Worm (Caenorhabditis elegans) whole organism, L1 larva: Measurements from ENCODE around the gene ins-19.
A peak's percentile ranks its signal among the peaks of the same experiment; 100 is the strongest.

Source experiments
- C04F5.9 ChIP-seq: sonication (generic microtip); optimal IDR thresholded peaks from 2 replicates; lab custom pipeline; 2016; ENCODE audit warnings: missing genetic modification characterization, missing compliant biosample characterization
- C34B4.2 ChIP-seq: sonication (generic microtip); optimal IDR thresholded peaks from 2 replicates; lab custom pipeline; 2017; ENCODE audit warnings: mild to moderate bottlenecking, missing genetic modification characterization, missing compliant biosample characterization
- Y116A8C.19 ChIP-seq: sonication (generic microtip); optimal IDR thresholded peaks from 2 replicates; lab custom pipeline; 2016; ENCODE audit warnings: missing compliant biosample characterization, missing genetic modification characterization, borderline replicate concordance
- alr-1 ChIP-seq: fragments of 200-800 bp; sonication (Bioruptor generic); optimal IDR thresholded peaks from 2 replicates; lab custom pipeline; 2018; ENCODE audit warnings: borderline replicate concordance, mild to moderate bottlenecking, missing genetic modification characterization, missing compliant biosample characterization
- ceh-63 ChIP-seq: fragments of 200-800 bp; sonication (Bioruptor generic); optimal IDR thresholded peaks from 2 replicates; lab custom pipeline; 2018; ENCODE audit warnings: mild to moderate bottlenecking, missing genetic modification characterization, missing compliant biosample characterization
- ceh-82 ChIP-seq, 3 experiments: fragments of 150-350 bp in 1 of 3; sonication (generic microtip) in 2 of 3; optimal IDR thresholded peaks; 2 replicates each; lab custom pipeline; 2014 to 2017; ENCODE audit warnings: missing biosample characterization in 3 of 3, missing genetic modification characterization in 3 of 3
- dpl-1 ChIP-seq, 3 experiments: fragments of 150-350 bp in 2 of 3; sonication (generic microtip) in 1 of 3; optimal IDR thresholded peaks; 2 replicates each; lab custom pipeline; 2014 to 2017; ENCODE audit warnings: missing biosample characterization in 3 of 3, missing genetic modification characterization in 3 of 3, missing genetic modification reagents in 3 of 3
- efl-1 ChIP-seq, 4 experiments: fragments of 150-350 bp; optimal IDR thresholded peaks in 3 of 4; peaks in 1 of 4; 1 replicate in 1 of 4; 2 replicates in 3 of 4; lab custom pipeline; 2014; ENCODE audit warnings: missing biosample characterization in 2 of 4, missing genetic modification characterization in 2 of 4, missing genetic modification reagents in 2 of 4
- efl-3 ChIP-seq: fragments of 200-800 bp; sonication (Bioruptor generic); optimal IDR thresholded peaks from 2 replicates; lab custom pipeline; 2018; ENCODE audit warnings: mild to moderate bottlenecking, missing genetic modification characterization, missing compliant biosample characterization
- egl-13 ChIP-seq: sonication (generic microtip); optimal IDR thresholded peaks from 2 replicates; lab custom pipeline; 2016; ENCODE audit warnings: missing genotype, missing genetic modification reagents, missing genetic modification characterization, missing compliant biosample characterization
- egl-27 ChIP-seq, 2 experiments: fragments of 150-350 bp in 1 of 2; sonication (generic microtip); optimal IDR thresholded peaks; 3 replicates each; lab custom pipeline; 2017 to 2018; ENCODE audit warnings: missing biosample characterization in 2 of 2, missing genetic modification characterization in 2 of 2, missing genetic modification reagents in 2 of 2
- elt-2 ChIP-seq: sonication (generic microtip); optimal IDR thresholded peaks from 2 replicates; lab custom pipeline; 2016; ENCODE audit warnings: missing genetic modification characterization, mild to moderate bottlenecking, inconsistent platforms, missing compliant biosample characterization, missing genetic modification reagents
- elt-3 ChIP-seq, 6 experiments: fragments of 150-350 bp in 1 of 6; sonication (generic microtip); optimal IDR thresholded peaks; 2 replicates each; lab custom pipeline; 2017 to 2018; ENCODE audit warnings: missing biosample characterization in 6 of 6, missing genetic modification characterization in 6 of 6, inconsistent platforms in 1 of 6
- ets-5 ChIP-seq: fragments of 200-800 bp; sonication (Bioruptor generic); IDR thresholded peaks from 2 replicates; pipeline ENCODE4 v1.3.6; 2022; ENCODE audit warnings: missing genetic modification characterization, missing compliant biosample characterization
- fkh-10 ChIP-seq: sonication (generic microtip); optimal IDR thresholded peaks from 2 replicates; lab custom pipeline; 2017; ENCODE audit warnings: missing biosample characterization, missing genetic modification reagents, missing genetic modification characterization
- fkh-4 ChIP-seq: sonication (generic microtip); optimal IDR thresholded peaks from 2 replicates; lab custom pipeline; 2016; ENCODE audit warnings: missing compliant biosample characterization, missing genetic modification characterization, borderline replicate concordance
- hlh-4 ChIP-seq: sonication (generic microtip); optimal IDR thresholded peaks from 2 replicates; lab custom pipeline; 2016; ENCODE audit warnings: mild to moderate bottlenecking, missing genetic modification characterization, missing compliant biosample characterization
- isw-1 ChIP-seq: fragments of 200-800 bp; sonication (Bioruptor generic); IDR thresholded peaks from 2 replicates; pipeline ENCODE4 v1.3.6; 2022; ENCODE audit warnings: missing genetic modification characterization, missing compliant biosample characterization
- jun-1 ChIP-seq: fragments of 150-350 bp; optimal IDR thresholded peaks from 2 replicates; lab custom pipeline; 2014; ENCODE audit warnings: missing biosample characterization, missing genetic modification reagents, missing genetic modification characterization
- lin-13 ChIP-seq: fragments of 150-350 bp; optimal IDR thresholded peaks from 2 replicates; lab custom pipeline; 2014; ENCODE audit warnings: missing biosample characterization, missing genetic modification reagents, missing genetic modification characterization
- lin-14 ChIP-seq: fragments of 200-800 bp; sonication (Bioruptor generic); optimal IDR thresholded peaks from 2 replicates; lab custom pipeline; 2018; ENCODE audit warnings: mild to moderate bottlenecking, missing genetic modification characterization, moderate library complexity, missing compliant biosample characterization
- lin-15B ChIP-seq: fragments of 150-350 bp; sonication (generic microtip); optimal IDR thresholded peaks from 3 replicates; lab custom pipeline; 2014; ENCODE audit warnings: missing biosample characterization, missing genetic modification characterization
- lin-35 ChIP-seq, 2 experiments: fragments of 150-350 bp; optimal IDR thresholded peaks; 2 replicates each; lab custom pipeline; 2014; ENCODE audit warnings: missing biosample characterization in 2 of 2, missing genetic modification characterization in 2 of 2, missing genetic modification reagents in 2 of 2
- lir-3 ChIP-seq: sonication (generic microtip); optimal IDR thresholded peaks from 2 replicates; lab custom pipeline; 2016; ENCODE audit warnings: mild to moderate bottlenecking, missing genetic modification characterization, moderate library complexity, missing compliant biosample characterization; ENCODE audit not compliant: poor library complexity
- lsy-2 ChIP-seq, 2 experiments: fragments of 150-350 bp; optimal IDR thresholded peaks; 2 replicates each; lab custom pipeline; 2014; ENCODE audit warnings: missing biosample characterization in 2 of 2, missing genetic modification characterization in 2 of 2
- mdl-1 ChIP-seq, 2 experiments: fragments of 150-350 bp; optimal IDR thresholded peaks; 2 replicates each; lab custom pipeline; 2014 to 2017; ENCODE audit warnings: missing biosample characterization in 2 of 2, missing genetic modification characterization in 2 of 2, inconsistent platforms in 1 of 2
- mef-2 ChIP-seq: fragments of 150-350 bp; optimal IDR thresholded peaks from 2 replicates; lab custom pipeline; 2014; ENCODE audit warnings: missing biosample characterization, missing genetic modification characterization
- mep-1 ChIP-seq: fragments of 150-350 bp; optimal IDR thresholded peaks from 2 replicates; lab custom pipeline; 2014; ENCODE audit warnings: missing biosample characterization, missing genetic modification characterization
- nhr-11 ChIP-seq: fragments of 150-350 bp; optimal IDR thresholded peaks from 2 replicates; lab custom pipeline; 2014; ENCODE audit warnings: missing biosample characterization, missing genetic modification characterization
- nhr-12 ChIP-seq: sonication (generic microtip); optimal IDR thresholded peaks from 2 replicates; lab custom pipeline; 2017; ENCODE audit warnings: missing biosample characterization, missing genetic modification characterization
- nhr-19 ChIP-seq: fragments of 200-800 bp; sonication (Bioruptor generic); conservative IDR thresholded peaks from 2 replicates; pipeline ENCODE4 v1.3.6; 2022; ENCODE audit warnings: missing genetic modification characterization, missing compliant biosample characterization
- nhr-20 ChIP-seq: sonication (generic microtip); optimal IDR thresholded peaks from 2 replicates; lab custom pipeline; 2016; ENCODE audit warnings: mild to moderate bottlenecking, missing genetic modification characterization, missing compliant biosample characterization
- nhr-28 ChIP-seq: fragments of 150-350 bp; optimal IDR thresholded peaks from 2 replicates; lab custom pipeline; 2014; ENCODE audit warnings: missing biosample characterization, missing genetic modification characterization
- nhr-47 ChIP-seq: sonication (generic microtip); optimal IDR thresholded peaks from 2 replicates; lab custom pipeline; 2016; ENCODE audit warnings: mild to moderate bottlenecking, missing genetic modification characterization, moderate library complexity, missing compliant biosample characterization
- nhr-76 ChIP-seq: sonication (generic microtip); optimal IDR thresholded peaks from 2 replicates; lab custom pipeline; 2017; ENCODE audit warnings: missing biosample characterization, missing genetic modification characterization
- nhr-77 ChIP-seq: fragments of 150-350 bp; optimal IDR thresholded peaks from 2 replicates; lab custom pipeline; 2014; ENCODE audit warnings: missing biosample characterization, missing genetic modification characterization
- nhr-84 ChIP-seq: sonication (generic microtip); optimal IDR thresholded peaks from 2 replicates; lab custom pipeline; 2017; ENCODE audit warnings: missing biosample characterization, missing genetic modification characterization
- nhr-90 ChIP-seq: sonication (generic microtip); optimal IDR thresholded peaks from 2 replicates; lab custom pipeline; 2016; ENCODE audit warnings: mild to moderate bottlenecking, missing genetic modification characterization, missing compliant biosample characterization; ENCODE audit not compliant: poor library complexity
- pag-3 ChIP-seq: sonication (generic microtip); optimal IDR thresholded peaks from 2 replicates; lab custom pipeline; 2017; ENCODE audit warnings: missing genetic modification characterization, mild to moderate bottlenecking, missing compliant biosample characterization, antibody characterized with exemption, borderline replicate concordance; ENCODE audit not compliant: insufficient read depth
- pax-3 ChIP-seq: fragments of 200-800 bp; sonication (Bioruptor generic); optimal IDR thresholded peaks from 2 replicates; lab custom pipeline; 2018; ENCODE audit warnings: mild to moderate bottlenecking, missing genetic modification characterization, moderate library complexity, missing compliant biosample characterization
- pqm-1 ChIP-seq: sonication (generic microtip); optimal IDR thresholded peaks from 3 replicates; lab custom pipeline; 2017; ENCODE audit warnings: missing biosample characterization, missing genetic modification characterization
- rnt-1 ChIP-seq: sonication (generic microtip); optimal IDR thresholded peaks from 2 replicates; lab custom pipeline; 2016; ENCODE audit warnings: mild to moderate bottlenecking, missing genetic modification characterization, moderate library complexity, missing compliant biosample characterization
- snpc-4 ChIP-seq: fragments of 150-350 bp; optimal IDR thresholded peaks from 2 replicates; lab custom pipeline; 2014; ENCODE audit warnings: missing biosample characterization, missing genetic modification characterization
- snu-23 ChIP-seq: sonication (generic microtip); optimal IDR thresholded peaks from 2 replicates; lab custom pipeline; 2016; ENCODE audit warnings: missing genetic modification characterization, missing compliant biosample characterization
- sup-37 ChIP-seq: fragments of 200-800 bp; sonication (Bioruptor generic); optimal IDR thresholded peaks from 2 replicates; lab custom pipeline; 2018; ENCODE audit warnings: mild to moderate bottlenecking, missing genetic modification characterization, missing compliant biosample characterization
- tlp-1 ChIP-seq: fragments of 150-350 bp; optimal IDR thresholded peaks from 2 replicates; lab custom pipeline; 2014; ENCODE audit warnings: missing biosample characterization, missing genetic modification characterization
- unc-30 ChIP-seq: sonication (generic microtip); optimal IDR thresholded peaks from 2 replicates; lab custom pipeline; 2017; ENCODE audit warnings: missing biosample characterization, missing genetic modification characterization
- unc-62 ChIP-seq: fragments of 150-350 bp; optimal IDR thresholded peaks from 2 replicates; lab custom pipeline; 2014; ENCODE audit warnings: missing biosample characterization, missing genetic modification reagents, missing genetic modification characterization
- vab-15 ChIP-seq: sonication (generic microtip); optimal IDR thresholded peaks from 2 replicates; lab custom pipeline; 2017; ENCODE audit warnings: missing genotype, mild to moderate bottlenecking, missing genetic modification characterization, missing compliant biosample characterization
- zip-4 ChIP-seq: fragments of 200-800 bp; sonication (Bioruptor generic); optimal IDR thresholded peaks from 2 replicates; lab custom pipeline; 2018; ENCODE audit warnings: mild to moderate bottlenecking, missing genetic modification characterization, moderate library complexity, missing compliant biosample characterization
- ztf-11 ChIP-seq, 2 experiments: sonication (generic microtip); optimal IDR thresholded peaks; 2 replicates each; lab custom pipeline; 2016 to 2017; ENCODE audit warnings: missing genetic modification characterization in 2 of 2, missing biosample characterization in 1 of 2, missing compliant biosample characterization in 1 of 2

Gene ins-19

DNA sequence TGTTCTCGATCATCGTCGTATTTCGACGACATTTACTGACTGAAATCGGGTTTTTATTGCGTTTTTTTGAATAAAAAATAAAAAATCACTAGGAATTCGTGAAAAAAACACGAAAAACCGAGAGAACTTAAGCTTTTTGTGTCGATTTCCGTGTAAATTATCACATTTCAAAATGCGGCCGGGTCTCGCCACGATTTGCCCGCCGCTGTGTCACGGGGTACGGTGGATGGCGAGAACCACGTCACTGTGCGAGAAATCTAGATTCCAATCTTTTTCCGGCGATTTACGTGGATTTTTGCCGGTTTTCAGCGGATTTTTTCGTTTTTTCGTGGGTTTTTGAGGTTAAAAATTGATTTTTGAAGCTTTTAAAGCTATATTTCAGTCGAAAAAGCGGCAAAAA, 49.3 kb downstream of the ins-19 start, which contains the start of gene Y25C1A.8:
Gene Y25C1A.8 (minus strand): TSS at position 45 of the 400 bp plus-strand sequence.
- TF ChIP-seq C34B4.2 (peak; percentile 78), elt-2 (tag; lab: Kevin White, UChicago) (peak; percentile 83), nhr-11 (tag; lab: Kevin White, UChicago) (peak; percentile 66), egl-13 (tag; lab: Kevin White, UChicago) (peak; percentile 86), lin-35 (GFP tag; optimal IDR thresholded peaks at IDR 0.05; lab: Kevin White, UChicago) (peak; percentile 81 to 89), lin-15B (tag; lab: Kevin White, UChicago) (peak; percentile 58), nhr-19 (GFP tag; lab: Robert Waterston, UW) (peak; percentile 91), lsy-2 (tag; optimal IDR thresholded peaks at IDR 0.05; lab: Kevin White, UChicago) (peak; percentile 100), egl-27 (tag; optimal IDR thresholded peaks at IDR 0.05; lab: Kevin White, UChicago) (peak in 1 of 2 experiments; percentile 45), ceh-63 (GFP tag; lab: Kevin White, UChicago) (no peak), fkh-10 (GFP tag; lab: Kevin White, UChicago) (peak; percentile 87), hlh-4 (tag; lab: Kevin White, UChicago) (no peak), nhr-77 (tag; lab: Kevin White, UChicago) (peak; percentile 56), mef-2 (tag; lab: Kevin White, UChicago) (peak; percentile 79), alr-1 (no peak), pag-3 (tag; lab: Kevin White, UChicago) (no peak), pax-3 (peak; percentile 81), lir-3 (no peak), nhr-76 (tag; lab: Kevin White, UChicago) (peak; percentile 31), C04F5.9 (peak; percentile 100), isw-1 (GFP tag; lab: Robert Waterston, UW) (peak; percentile 90), snu-23 (GFP tag; lab: Kevin White, UChicago) (peak; percentile 95), elt-3 (tag; optimal IDR thresholded peaks at IDR 0.05; lab: Kevin White, UChicago) (peak in 3 of 6 experiments; percentile 14 to 80 (median 74)), nhr-47 (tag; lab: Kevin White, UChicago) (no peak), unc-30 (tag; lab: Kevin White, UChicago) (no peak), jun-1 (tag; lab: Kevin White, UChicago) (peak; percentile 81), dpl-1 (GFP tag; optimal IDR thresholded peaks at IDR 0.05; lab: Kevin White, UChicago) (peak; percentile 73 to 85 (median 84)), unc-62 (no peak), nhr-12 (tag; lab: Kevin White, UChicago) (no peak), lin-14 (GFP tag; lab: Kevin White, UChicago) (peak; percentile 93), mdl-1 (tag; optimal IDR thresholded peaks at IDR 0.05; lab: Kevin White, UChicago) (peak in 1 of 2 experiments; percentile 82), sup-37 (peak; percentile 84), lin-13 (GFP tag; lab: Kevin White, UChicago) (peak; percentile 87), efl-1 (optimal IDR thresholded peaks at IDR 0.05; lab: Kevin White, UChicago) (peak; percentile 92 to 95), efl-1 (GFP tag; optimal IDR thresholded peaks at IDR 0.05 in 1 of 2; lab: Kevin White, UChicago) (peak; percentile 80 to 98), nhr-90 (tag; lab: Kevin White, UChicago) (no peak), ceh-82 (tag; optimal IDR thresholded peaks at IDR 0.05; lab: Kevin White, UChicago) (peak; percentile 86 to 96 (median 94)), nhr-84 (tag; lab: Kevin White, UChicago) (no peak), nhr-20 (tag; lab: Kevin White, UChicago) (no peak), pqm-1 (tag; lab: Kevin White, UChicago) (no peak), ztf-11 (tag; optimal IDR thresholded peaks at IDR 0.05; lab: Kevin White, UChicago) (peak; percentile 26 to 85), snpc-4 (tag; lab: Kevin White, UChicago) (peak; percentile 78), fkh-4 (peak; percentile 60), rnt-1 (peak; percentile 98), ets-5 (no peak), mep-1 (peak; percentile 91), vab-15 (tag; lab: Kevin White, UChicago) (peak; percentile 79), Y116A8C.19 (no peak), tlp-1 (no peak), nhr-28 (tag; lab: Kevin White, UChicago) (no peak), efl-3 (GFP tag; lab: Kevin White, UChicago) (peak; percentile 34), zip-4 (peak; percentile 87)
